Worm (Caenorhabditis elegans) whole organism, L4/young adult: ENCODE measurements around the gene bmy-1.

Experiments used
- W03F9.2 ChIP-seq: fragments of 150-350 bp; optimal IDR thresholded peaks from 2 replicates; lab custom pipeline; 2014; ENCODE audit warnings: missing biosample characterization, missing genetic modification characterization
- dao-5 ChIP-seq: sonication (generic microtip); optimal IDR thresholded peaks from 2 replicates; lab custom pipeline; 2016; ENCODE audit warnings: missing genotype, missing genetic modification characterization, moderate library complexity, missing compliant biosample characterization
- him-1 ChIP-seq: sonication (generic microtip); optimal IDR thresholded peaks from 2 replicates; lab custom pipeline; 2016; ENCODE audit warnings: missing genotype, missing genetic modification reagents, missing genetic modification characterization, missing compliant biosample characterization

- TF ChIP-seq him-1 (tag; lab: Kevin White, UChicago) (no peak), dao-5 (no peak), W03F9.2 (tag; lab: Kevin White, UChicago) (no peak)
These were observed 26.7 kb upstream of the bmy-1 start for ce11 chrII:5331677-5332303.
